Fruit fly (Drosophila melanogaster) whole organism, prepupa: ENCODE results near the gene yps.

Experiments used
- CG11294 ChIP-seq: fragments of 200-800 bp; sonication (Bioruptor generic); IDR thresholded peaks from 2 replicates; pipeline ENCODE4 v1.3.6; 2022; ENCODE audit warnings: missing biosample characterization, missing genetic modification characterization
- CG11762 ChIP-seq: fragments of 200-800 bp; sonication (Bioruptor generic); optimal IDR thresholded peaks from 3 replicates; lab custom pipeline; 2016; ENCODE audit warnings: missing biosample characterization, missing genetic modification characterization; ENCODE audit not compliant: insufficient read depth
- CG11902 ChIP-seq: fragments of 200-800 bp; sonication (Bioruptor generic); optimal IDR thresholded peaks from 3 replicates; lab custom pipeline; 2016; ENCODE audit warnings: missing biosample characterization, missing genetic modification characterization
- CG15336 ChIP-seq: fragments of 200-800 bp; sonication (Bioruptor generic); IDR thresholded peaks from 2 replicates; pipeline ENCODE4 v1.3.6; 2022; ENCODE audit warnings: missing biosample characterization, missing genetic modification characterization
- CG16779 ChIP-seq: fragments of 200-800 bp; sonication (Bioruptor generic); optimal IDR thresholded peaks from 3 replicates; lab custom pipeline; 2017; ENCODE audit warnings: missing biosample characterization, mild to moderate bottlenecking, missing genetic modification characterization
- CG3032 ChIP-seq: fragments of 200-800 bp; optimal IDR thresholded peaks from 2 replicates; lab custom pipeline; 2019; ENCODE audit warnings: missing biosample characterization, mild to moderate bottlenecking, missing genetic modification characterization, moderate library complexity
- CG32006 ChIP-seq: fragments of 200-800 bp; sonication (Bioruptor generic); optimal IDR thresholded peaks from 3 replicates; lab custom pipeline; 2017; ENCODE audit warnings: missing biosample characterization, mild to moderate bottlenecking, missing genetic modification characterization
- CG34406 ChIP-seq: fragments of 200-800 bp; sonication (Bioruptor generic); optimal IDR thresholded peaks from 3 replicates; lab custom pipeline; 2016; ENCODE audit warnings: missing biosample characterization, missing genetic modification characterization
- CG3919 ChIP-seq: fragments of 200-800 bp; sonication (Bioruptor generic); optimal IDR thresholded peaks from 3 replicates; lab custom pipeline; 2016; ENCODE audit warnings: missing biosample characterization, missing genetic modification characterization
- CG4318 ChIP-seq: fragments of 200-800 bp; sonication (Bioruptor generic); optimal IDR thresholded peaks from 3 replicates; lab custom pipeline; 2017; ENCODE audit warnings: missing biosample characterization, mild to moderate bottlenecking, missing genetic modification characterization
- CG6163 ChIP-seq: fragments of 200-800 bp; sonication (Bioruptor generic); IDR thresholded peaks from 3 replicates; pipeline ENCODE4 v1.3.6; 2022; ENCODE audit warnings: missing biosample characterization, missing genetic modification characterization
- CG6808 ChIP-seq: fragments of 200-800 bp; sonication (Bioruptor generic); optimal IDR thresholded peaks from 3 replicates; lab custom pipeline; 2017; ENCODE audit warnings: missing biosample characterization, missing genetic modification characterization, mild to moderate bottlenecking, moderate library complexity, missing genetic modification reagents
- CG6854 ChIP-seq: fragments of 200-800 bp; sonication (Bioruptor generic); optimal IDR thresholded peaks from 2 replicates; lab custom pipeline; 2017; ENCODE audit warnings: missing biosample characterization, mild to moderate bottlenecking, missing genetic modification characterization
- CG7368 ChIP-seq: fragments of 200-800 bp; sonication (Bioruptor generic); optimal IDR thresholded peaks from 3 replicates; lab custom pipeline; 2016; ENCODE audit warnings: missing biosample characterization, missing genetic modification characterization
- CG8319 ChIP-seq: fragments of 200-800 bp; sonication (Bioruptor generic); optimal IDR thresholded peaks from 3 replicates; lab custom pipeline; 2016; ENCODE audit warnings: missing biosample characterization, missing genetic modification characterization
- CG8632 ChIP-seq: fragments of 200-800 bp; sonication (Bioruptor generic); optimal IDR thresholded peaks from 3 replicates; lab custom pipeline; 2016; ENCODE audit warnings: missing biosample characterization, missing genetic modification characterization
- Eip75B ChIP-seq: fragments of 200-800 bp; sonication (Bioruptor generic); optimal IDR thresholded peaks from 3 replicates; lab custom pipeline; 2016; ENCODE audit warnings: missing biosample characterization, missing genetic modification characterization
- Eip78C ChIP-seq: fragments of 200-800 bp; sonication (Bioruptor generic); peaks from one replicate; lab custom pipeline; 2016; ENCODE audit warnings: missing biosample characterization, missing genetic modification characterization
- Eip93F ChIP-seq: fragments of 200-800 bp; sonication (Bioruptor generic); optimal IDR thresholded peaks from 2 replicates; lab custom pipeline; 2016; ENCODE audit warnings: missing biosample characterization, mild to moderate bottlenecking, missing genetic modification characterization
- Ets96B ChIP-seq: fragments of 200-800 bp; optimal IDR thresholded peaks from 2 replicates; lab custom pipeline; 2019; ENCODE audit warnings: missing biosample characterization, mild to moderate bottlenecking, missing genetic modification characterization, moderate library complexity
- Gug ChIP-seq: fragments of 200-800 bp; sonication (Bioruptor generic); IDR thresholded peaks from 2 replicates; pipeline ENCODE4 v1.3.6; 2022; ENCODE audit warnings: missing biosample characterization, missing genetic modification characterization
- Hr38 ChIP-seq: sonication (Bioruptor generic); optimal IDR thresholded peaks from 2 replicates; lab custom pipeline; 2016; ENCODE audit warnings: missing biosample characterization, missing genetic modification characterization
- Hr39 ChIP-seq: fragments of 200-800 bp; sonication (Bioruptor generic); optimal IDR thresholded peaks from 2 replicates; lab custom pipeline; 2016; ENCODE audit warnings: missing biosample characterization, missing genetic modification characterization
- Hr4 ChIP-seq: fragments of 200-800 bp; sonication (Bioruptor generic); optimal IDR thresholded peaks from 3 replicates; lab custom pipeline; 2016; ENCODE audit warnings: missing biosample characterization, missing genetic modification characterization
- OdsH ChIP-seq: fragments of 200-800 bp; sonication (Bioruptor generic); optimal IDR thresholded peaks from 3 replicates; lab custom pipeline; 2016; ENCODE audit warnings: missing biosample characterization, missing genetic modification characterization
- Smox ChIP-seq: fragments of 200-800 bp; sonication (Bioruptor generic); optimal IDR thresholded peaks from 3 replicates; lab custom pipeline; 2016; ENCODE audit warnings: missing biosample characterization, missing genetic modification characterization
- Sox102F ChIP-seq: fragments of 200-800 bp; sonication (Bioruptor generic); optimal IDR thresholded peaks from 2 replicates; lab custom pipeline; 2016; ENCODE audit warnings: missing biosample characterization, mild to moderate bottlenecking, missing genetic modification characterization
- Sox14 ChIP-seq: fragments of 200-800 bp; sonication (Bioruptor generic); optimal IDR thresholded peaks from 3 replicates; lab custom pipeline; 2016; ENCODE audit warnings: missing biosample characterization, missing genetic modification characterization
- Sox15 ChIP-seq: fragments of 200-800 bp; sonication (Bioruptor generic); optimal IDR thresholded peaks from 3 replicates; lab custom pipeline; 2016; ENCODE audit warnings: missing biosample characterization, missing genetic modification characterization
- achi ChIP-seq: fragments of 200-800 bp; sonication (Bioruptor generic); optimal IDR thresholded peaks from 3 replicates; lab custom pipeline; 2016; ENCODE audit warnings: missing biosample characterization, missing genetic modification characterization
- acj6 ChIP-seq: fragments of 200-800 bp; sonication (Bioruptor generic); optimal IDR thresholded peaks from 3 replicates; lab custom pipeline; 2016; ENCODE audit warnings: missing biosample characterization, missing genetic modification characterization
- cyc ChIP-seq: fragments of 200-800 bp; sonication (Bioruptor generic); optimal IDR thresholded peaks from 3 replicates; lab custom pipeline; 2016; ENCODE audit warnings: missing biosample characterization, missing genetic modification characterization
- dac ChIP-seq: fragments of 200-800 bp; sonication (Bioruptor generic); optimal IDR thresholded peaks from 2 replicates; lab custom pipeline; 2017; ENCODE audit warnings: missing biosample characterization, mild to moderate bottlenecking, missing genetic modification characterization
- dsx ChIP-seq: fragments of 200-800 bp; optimal IDR thresholded peaks from 3 replicates; lab custom pipeline; 2019; ENCODE audit warnings: missing biosample characterization, mild to moderate bottlenecking, missing genetic modification characterization, moderate library complexity; ENCODE audit not compliant: poor library complexity, severe bottlenecking
- eg ChIP-seq: fragments of 200-800 bp; sonication (Bioruptor generic); IDR thresholded peaks from 3 replicates; pipeline ENCODE4 v1.3.6; 2022; ENCODE audit warnings: missing biosample characterization, missing genetic modification characterization
- esn ChIP-seq: fragments of 200-800 bp; sonication (Bioruptor generic); optimal IDR thresholded peaks from 2 replicates; lab custom pipeline; 2016; ENCODE audit warnings: missing biosample characterization, mild to moderate bottlenecking, missing genetic modification characterization, moderate library complexity
- fd59A ChIP-seq: fragments of 200-800 bp; sonication (Bioruptor generic); optimal IDR thresholded peaks from 2 replicates; lab custom pipeline; 2017; ENCODE audit warnings: missing biosample characterization, mild to moderate bottlenecking, missing genetic modification characterization, missing genetic modification reagents
- fd85E ChIP-seq: fragments of 200-800 bp; sonication (Bioruptor generic); optimal IDR thresholded peaks from 3 replicates; lab custom pipeline; 2016; ENCODE audit warnings: missing biosample characterization, missing genetic modification characterization
- fkh ChIP-seq: fragments of 200-800 bp; sonication (Bioruptor generic); optimal IDR thresholded peaks from 3 replicates; lab custom pipeline; 2017; ENCODE audit warnings: missing biosample characterization, mild to moderate bottlenecking, missing genetic modification characterization, moderate library complexity
- lz ChIP-seq: fragments of 200-800 bp; sonication (Bioruptor generic); optimal IDR thresholded peaks from 3 replicates; lab custom pipeline; 2016; ENCODE audit warnings: missing biosample characterization, missing genetic modification characterization
- net ChIP-seq: fragments of 200-800 bp; sonication (Bioruptor generic); optimal IDR thresholded peaks from 3 replicates; lab custom pipeline; 2016; ENCODE audit warnings: missing biosample characterization, missing genetic modification characterization
- pdm3 ChIP-seq: fragments of 200-800 bp; sonication (Bioruptor generic); optimal IDR thresholded peaks from 3 replicates; lab custom pipeline; 2016; ENCODE audit warnings: missing biosample characterization, missing genetic modification characterization
- salr ChIP-seq, 2 experiments: fragments of 200-800 bp; sonication (Bioruptor generic); optimal IDR thresholded peaks; 3 replicates each; lab custom pipeline; 2016 to 2018; ENCODE audit warnings: missing biosample characterization in 2 of 2, missing genetic modification characterization in 2 of 2, mild to moderate bottlenecking in 1 of 2
- spab ChIP-seq: fragments of 200-800 bp; sonication (Bioruptor generic); optimal IDR thresholded peaks from 2 replicates; lab custom pipeline; 2017; ENCODE audit warnings: missing biosample characterization, mild to moderate bottlenecking, missing genetic modification characterization, missing genetic modification reagents
- ss ChIP-seq, 2 experiments: fragments of 200-800 bp; sonication (Bioruptor generic); optimal IDR thresholded peaks; 2 replicates in 1 of 2; 3 replicates in 1 of 2; lab custom pipeline; 2017 to 2018; ENCODE audit warnings: mild to moderate bottlenecking in 2 of 2, missing biosample characterization in 2 of 2, missing genetic modification characterization in 2 of 2, moderate library complexity in 1 of 2
- topi ChIP-seq: fragments of 200-800 bp; sonication (Bioruptor generic); optimal IDR thresholded peaks from 3 replicates; lab custom pipeline; 2016; ENCODE audit warnings: missing biosample characterization, missing genetic modification characterization
- vri ChIP-seq: fragments of 200-800 bp; sonication (Bioruptor generic); optimal IDR thresholded peaks from 3 replicates; lab custom pipeline; 2016; ENCODE audit warnings: missing biosample characterization, mild to moderate bottlenecking, missing genetic modification characterization

yps gene

DNA sequence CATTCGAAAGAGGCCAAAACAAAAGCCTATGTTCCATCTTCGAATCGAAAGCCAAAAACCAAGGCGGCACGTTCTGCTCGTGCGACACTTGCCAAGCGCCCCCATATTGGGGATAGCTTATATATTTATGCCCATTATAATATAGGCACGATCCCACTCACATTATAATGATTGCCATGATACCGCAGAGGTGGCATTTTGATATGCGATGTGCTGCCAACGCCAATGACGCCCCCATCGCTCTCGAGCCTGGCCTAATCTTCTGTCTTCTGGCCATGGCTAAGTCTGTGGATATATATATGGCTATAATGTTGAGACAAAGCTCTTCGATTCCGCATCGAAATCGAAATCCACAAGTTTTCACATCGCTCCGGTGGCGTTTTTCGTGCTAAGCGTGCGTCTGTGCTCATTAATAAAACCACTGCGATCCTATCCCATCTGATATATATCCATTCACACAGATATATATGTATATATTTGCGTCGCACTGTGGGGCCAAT lies 32.0 kb downstream of the yps start:
- no peak for TF ChIP-seq CG11902 (GFP tag; lab: Kevin White, UChicago)
- TF ChIP-seq Sox15: no peak
- TF ChIP-seq CG6163: 0 out of 3 replicates have a peak, but pooled peaks have one; percentile 9
- TF ChIP-seq Eip75B: no peak
- no peak for TF ChIP-seq CG3919 (GFP tag; lab: Kevin White, UChicago)
- no peak for TF ChIP-seq fkh

DNA sequence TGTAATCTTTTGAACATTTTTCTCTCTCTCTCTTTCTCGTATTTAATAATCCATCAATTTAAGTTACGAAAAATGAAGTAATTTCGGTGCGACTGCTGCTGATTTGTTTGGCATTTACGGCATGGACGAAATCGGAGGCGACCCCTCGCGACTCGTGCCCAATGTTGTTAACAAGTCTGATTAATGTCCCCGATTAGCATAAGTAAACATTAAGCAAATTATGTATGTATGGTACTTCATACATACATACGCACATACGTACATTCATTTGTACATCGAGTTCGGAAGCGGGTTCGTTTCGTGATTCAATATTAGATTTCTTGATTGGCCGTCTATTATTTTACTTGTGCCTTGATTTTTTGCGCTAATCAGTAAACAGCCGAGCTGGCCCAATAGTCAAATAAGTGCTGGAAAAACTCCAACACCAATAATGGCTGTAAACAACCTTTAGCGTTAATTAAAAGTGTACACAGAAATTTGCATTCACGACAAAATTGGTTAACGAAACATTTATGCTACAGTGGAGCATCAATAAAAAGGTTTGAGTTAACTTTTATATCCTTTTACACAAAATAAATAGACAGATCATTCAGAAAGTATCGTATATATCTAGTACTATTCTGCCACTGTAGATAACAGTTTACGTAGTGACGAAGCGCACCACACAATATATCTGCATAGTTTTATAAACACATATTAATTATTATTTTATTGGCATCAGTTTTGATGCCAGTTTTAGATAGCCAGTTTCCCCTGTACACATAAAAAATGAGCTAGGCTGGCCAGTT lies 33.9 kb downstream of the yps start:
- TF ChIP-seq CG4318 (GFP tag; lab: Kevin White, UChicago) (no peak), Hr38 (no peak), CG11294 (GFP tag; lab: Robert Waterston, UW) (peak; percentile 56; the same call in 1 of the 2 replicates), spab (GFP tag; lab: Kevin White, UChicago) (no peak), CG7368 (no peak), CG6163 (0 out of 3 replicates have a peak, but pooled peaks have one; percentile 32), acj6 (GFP tag; lab: Kevin White, UChicago) (peak; percentile 19), fd85E (GFP tag; lab: Kevin White, UChicago) (no peak), CG6808 (GFP tag; lab: Kevin White, UChicago) (no peak), Eip78C (peak; percentile 63), CG32006 (peak; percentile 66), net (GFP tag; lab: Kevin White, UChicago) (peak; percentile 18), Hr39 (GFP tag; lab: Kevin White, UChicago) (peak; percentile 22), CG16779 (tag; lab: Kevin White, UChicago) (no peak), vri (GFP tag; lab: Kevin White, UChicago) (no peak), Smox (GFP tag; lab: Kevin White, UChicago) (peak; percentile 14), achi (peak; percentile 29), Hr4 (GFP tag; lab: Kevin White, UChicago) (peak; percentile 64), Sox102F (GFP tag; lab: Kevin White, UChicago) (peak; percentile 38), Ets96B (tag; lab: Kevin White, UChicago) (no peak), Eip75B (no peak), CG11902 (GFP tag; lab: Kevin White, UChicago) (no peak), CG6854 (GFP tag; lab: Kevin White, UChicago) (no peak), CG15336 (GFP tag; lab: Robert Waterston, UW) (peak; percentile 60), Gug (0 out of 2 replicates have a peak, but pooled peaks have one; percentile 16), dac (GFP tag; lab: Kevin White, UChicago) (no peak), CG3032 (tag; lab: Kevin White, UChicago) (peak; percentile 15), CG34406 (no peak), esn (GFP tag; lab: Kevin White, UChicago) (peak; percentile 11), CG8319 (no peak), dsx (GFP tag; lab: Kevin White, UChicago) (no peak), ss (GFP tag; optimal IDR thresholded peaks at IDR 0.05; lab: Kevin White, UChicago) (no peak), Eip93F (GFP tag; lab: Kevin White, UChicago) (no peak), eg (peak; percentile 73), Sox15 (peak; percentile 20), lz (GFP tag; lab: Kevin White, UChicago) (peak; percentile 12), cyc (GFP tag; lab: Kevin White, UChicago) (no peak), CG11762 (GFP tag; lab: Kevin White, UChicago) (no peak), Sox14 (GFP tag; lab: Kevin White, UChicago) (no peak), pdm3 (GFP tag; lab: Kevin White, UChicago) (peak; percentile 33), OdsH (GFP tag; lab: Kevin White, UChicago) (peak; percentile 36), topi (GFP tag; lab: Kevin White, UChicago) (peak; percentile 1), fd59A (GFP tag; lab: Kevin White, UChicago) (no peak), CG8632 (peak; percentile 2), fkh (peak; percentile 86), salr (GFP tag; optimal IDR thresholded peaks at IDR 0.05; lab: Kevin White, UChicago) (peak in 1 of 2 experiments; percentile 6)
